Worm (Caenorhabditis elegans) whole organism, L1 larva: ENCODE results near the gene acs-2.

Experiments
- C34B4.2 ChIP-seq: sonication (generic microtip); optimal IDR thresholded peaks from 2 replicates; lab custom pipeline; 2017; ENCODE audit warnings: mild to moderate bottlenecking, missing genetic modification characterization, missing compliant biosample characterization
- F16B12.6 ChIP-seq: fragments of 150-350 bp; optimal IDR thresholded peaks from 2 replicates; lab custom pipeline; 2014; ENCODE audit warnings: missing biosample characterization, missing genetic modification characterization
- Y116A8C.19 ChIP-seq: sonication (generic microtip); optimal IDR thresholded peaks from 2 replicates; lab custom pipeline; 2016; ENCODE audit warnings: missing compliant biosample characterization, missing genetic modification characterization, borderline replicate concordance
- aly-2 ChIP-seq: fragments of 150-350 bp; optimal IDR thresholded peaks from 2 replicates; lab custom pipeline; 2014; ENCODE audit warnings: missing biosample characterization, missing genetic modification characterization
- ama-1 ChIP-seq: fragments of 150-350 bp; optimal IDR thresholded peaks from 2 replicates; lab custom pipeline; 2014
- blmp-1 ChIP-seq: fragments of 150-350 bp; optimal IDR thresholded peaks from 2 replicates; lab custom pipeline; 2014; ENCODE audit warnings: missing biosample characterization, missing genetic modification characterization
- ceh-63 ChIP-seq: fragments of 200-800 bp; sonication (Bioruptor generic); optimal IDR thresholded peaks from 2 replicates; lab custom pipeline; 2018; ENCODE audit warnings: mild to moderate bottlenecking, missing genetic modification characterization, missing compliant biosample characterization
- ceh-8 ChIP-seq: fragments of 200-800 bp; sonication (Bioruptor generic); optimal IDR thresholded peaks from 2 replicates; lab custom pipeline; 2018; ENCODE audit warnings: mild to moderate bottlenecking, missing genetic modification characterization, moderate library complexity, missing compliant biosample characterization
- ceh-82 ChIP-seq, 3 experiments: fragments of 150-350 bp in 1 of 3; sonication (generic microtip) in 2 of 3; optimal IDR thresholded peaks; 2 replicates each; lab custom pipeline; 2014 to 2017; ENCODE audit warnings: missing biosample characterization in 3 of 3, missing genetic modification characterization in 3 of 3
- ceh-88 ChIP-seq: fragments of 200-800 bp; sonication (Bioruptor generic); IDR thresholded peaks from 2 replicates; pipeline ENCODE4 v1.3.6; 2022; ENCODE audit warnings: missing genetic modification characterization, missing compliant biosample characterization
- ceh-90 ChIP-seq: sonication (generic microtip); optimal IDR thresholded peaks from 2 replicates; lab custom pipeline; 2016; ENCODE audit warnings: missing genetic modification characterization, missing compliant biosample characterization
- ces-1 ChIP-seq: fragments of 150-350 bp; optimal IDR thresholded peaks from 2 replicates; lab custom pipeline; 2014; ENCODE audit warnings: missing biosample characterization, missing genetic modification reagents, missing genetic modification characterization
- dpl-1 ChIP-seq, 3 experiments: fragments of 150-350 bp in 2 of 3; sonication (generic microtip) in 1 of 3; optimal IDR thresholded peaks; 2 replicates each; lab custom pipeline; 2014 to 2017; ENCODE audit warnings: missing biosample characterization in 3 of 3, missing genetic modification characterization in 3 of 3, missing genetic modification reagents in 3 of 3
- efl-1 ChIP-seq, 4 experiments: fragments of 150-350 bp; optimal IDR thresholded peaks in 3 of 4; peaks in 1 of 4; 1 replicate in 1 of 4; 2 replicates in 3 of 4; lab custom pipeline; 2014; ENCODE audit warnings: missing biosample characterization in 2 of 4, missing genetic modification characterization in 2 of 4, missing genetic modification reagents in 2 of 4
- ets-5 ChIP-seq: fragments of 200-800 bp; sonication (Bioruptor generic); IDR thresholded peaks from 2 replicates; pipeline ENCODE4 v1.3.6; 2022; ENCODE audit warnings: missing genetic modification characterization, missing compliant biosample characterization
- fkh-10 ChIP-seq: sonication (generic microtip); optimal IDR thresholded peaks from 2 replicates; lab custom pipeline; 2017; ENCODE audit warnings: missing biosample characterization, missing genetic modification reagents, missing genetic modification characterization
- hlh-17 ChIP-seq: fragments of 200-800 bp; sonication (Bioruptor generic); optimal IDR thresholded peaks from 2 replicates; lab custom pipeline; 2018; ENCODE audit warnings: missing genetic modification characterization, mild to moderate bottlenecking, missing compliant biosample characterization, moderate library complexity, borderline replicate concordance
- hpl-2 ChIP-seq: fragments of 150-350 bp; optimal IDR thresholded peaks from 2 replicates; lab custom pipeline; 2014; ENCODE audit warnings: missing biosample characterization, missing genetic modification reagents, missing genetic modification characterization
- irx-1 ChIP-seq: sonication (generic microtip); optimal IDR thresholded peaks from 2 replicates; lab custom pipeline; 2016; ENCODE audit warnings: missing genetic modification characterization, missing compliant biosample characterization
- jun-1 ChIP-seq: fragments of 150-350 bp; optimal IDR thresholded peaks from 2 replicates; lab custom pipeline; 2014; ENCODE audit warnings: missing biosample characterization, missing genetic modification reagents, missing genetic modification characterization
- lin-13 ChIP-seq: fragments of 150-350 bp; optimal IDR thresholded peaks from 2 replicates; lab custom pipeline; 2014; ENCODE audit warnings: missing biosample characterization, missing genetic modification reagents, missing genetic modification characterization
- lin-14 ChIP-seq: fragments of 200-800 bp; sonication (Bioruptor generic); optimal IDR thresholded peaks from 2 replicates; lab custom pipeline; 2018; ENCODE audit warnings: mild to moderate bottlenecking, missing genetic modification characterization, moderate library complexity, missing compliant biosample characterization
- lin-15B ChIP-seq: fragments of 150-350 bp; sonication (generic microtip); optimal IDR thresholded peaks from 3 replicates; lab custom pipeline; 2014; ENCODE audit warnings: missing biosample characterization, missing genetic modification characterization
- lin-35 ChIP-seq, 2 experiments: fragments of 150-350 bp; optimal IDR thresholded peaks; 2 replicates each; lab custom pipeline; 2014; ENCODE audit warnings: missing biosample characterization in 2 of 2, missing genetic modification characterization in 2 of 2, missing genetic modification reagents in 2 of 2
- lir-3 ChIP-seq: sonication (generic microtip); optimal IDR thresholded peaks from 2 replicates; lab custom pipeline; 2016; ENCODE audit warnings: mild to moderate bottlenecking, missing genetic modification characterization, moderate library complexity, missing compliant biosample characterization; ENCODE audit not compliant: poor library complexity
- lsy-2 ChIP-seq, 2 experiments: fragments of 150-350 bp; optimal IDR thresholded peaks; 2 replicates each; lab custom pipeline; 2014; ENCODE audit warnings: missing biosample characterization in 2 of 2, missing genetic modification characterization in 2 of 2
- mef-2 ChIP-seq: fragments of 150-350 bp; optimal IDR thresholded peaks from 2 replicates; lab custom pipeline; 2014; ENCODE audit warnings: missing biosample characterization, missing genetic modification characterization
- nhr-12 ChIP-seq: sonication (generic microtip); optimal IDR thresholded peaks from 2 replicates; lab custom pipeline; 2017; ENCODE audit warnings: missing biosample characterization, missing genetic modification characterization
- nhr-237 ChIP-seq: fragments of 150-350 bp; optimal IDR thresholded peaks from 2 replicates; lab custom pipeline; 2014; ENCODE audit warnings: missing biosample characterization, missing genetic modification characterization
- nhr-28 ChIP-seq: fragments of 150-350 bp; optimal IDR thresholded peaks from 2 replicates; lab custom pipeline; 2014; ENCODE audit warnings: missing biosample characterization, missing genetic modification characterization
- nhr-47 ChIP-seq: sonication (generic microtip); optimal IDR thresholded peaks from 2 replicates; lab custom pipeline; 2016; ENCODE audit warnings: mild to moderate bottlenecking, missing genetic modification characterization, moderate library complexity, missing compliant biosample characterization
- nhr-71 ChIP-seq: sonication (generic microtip); optimal IDR thresholded peaks from 2 replicates; lab custom pipeline; 2016; ENCODE audit warnings: mild to moderate bottlenecking, missing genetic modification characterization, moderate library complexity, missing compliant biosample characterization
- nhr-76 ChIP-seq: sonication (generic microtip); optimal IDR thresholded peaks from 2 replicates; lab custom pipeline; 2017; ENCODE audit warnings: missing biosample characterization, missing genetic modification characterization
- nhr-77 ChIP-seq: fragments of 150-350 bp; optimal IDR thresholded peaks from 2 replicates; lab custom pipeline; 2014; ENCODE audit warnings: missing biosample characterization, missing genetic modification characterization
- nhr-85 ChIP-seq: sonication (generic microtip); peaks from one replicate; lab custom pipeline; 2016; ENCODE audit warnings: missing genetic modification characterization, inconsistent platforms, missing compliant biosample characterization
- nhr-90 ChIP-seq: sonication (generic microtip); optimal IDR thresholded peaks from 2 replicates; lab custom pipeline; 2016; ENCODE audit warnings: mild to moderate bottlenecking, missing genetic modification characterization, missing compliant biosample characterization; ENCODE audit not compliant: poor library complexity
- pag-3 ChIP-seq: sonication (generic microtip); optimal IDR thresholded peaks from 2 replicates; lab custom pipeline; 2017; ENCODE audit warnings: missing genetic modification characterization, mild to moderate bottlenecking, missing compliant biosample characterization, antibody characterized with exemption, borderline replicate concordance; ENCODE audit not compliant: insufficient read depth
- pax-3 ChIP-seq: fragments of 200-800 bp; sonication (Bioruptor generic); optimal IDR thresholded peaks from 2 replicates; lab custom pipeline; 2018; ENCODE audit warnings: mild to moderate bottlenecking, missing genetic modification characterization, moderate library complexity, missing compliant biosample characterization
- pqm-1 ChIP-seq: sonication (generic microtip); optimal IDR thresholded peaks from 3 replicates; lab custom pipeline; 2017; ENCODE audit warnings: missing biosample characterization, missing genetic modification characterization
- rnt-1 ChIP-seq: sonication (generic microtip); optimal IDR thresholded peaks from 2 replicates; lab custom pipeline; 2016; ENCODE audit warnings: mild to moderate bottlenecking, missing genetic modification characterization, moderate library complexity, missing compliant biosample characterization
- snu-23 ChIP-seq: sonication (generic microtip); optimal IDR thresholded peaks from 2 replicates; lab custom pipeline; 2016; ENCODE audit warnings: missing genetic modification characterization, missing compliant biosample characterization
- sox-4 ChIP-seq: sonication (generic microtip); optimal IDR thresholded peaks from 2 replicates; lab custom pipeline; 2016; ENCODE audit warnings: missing genetic modification characterization, missing compliant biosample characterization
- swsn-7 ChIP-seq: sonication (generic microtip); optimal IDR thresholded peaks from 2 replicates; lab custom pipeline; 2016; ENCODE audit warnings: missing genetic modification characterization, missing compliant biosample characterization
- tbx-2 ChIP-seq: sonication (generic microtip); optimal IDR thresholded peaks from 2 replicates; lab custom pipeline; 2016; ENCODE audit warnings: missing genetic modification characterization, missing compliant biosample characterization
- unc-62 ChIP-seq: fragments of 150-350 bp; optimal IDR thresholded peaks from 2 replicates; lab custom pipeline; 2014; ENCODE audit warnings: missing biosample characterization, missing genetic modification reagents, missing genetic modification characterization
- unc-86 ChIP-seq: sonication (generic microtip); optimal IDR thresholded peaks from 2 replicates; lab custom pipeline; 2016; ENCODE audit warnings: missing genetic modification characterization, missing compliant biosample characterization
- vab-15 ChIP-seq: sonication (generic microtip); optimal IDR thresholded peaks from 2 replicates; lab custom pipeline; 2017; ENCODE audit warnings: missing genotype, mild to moderate bottlenecking, missing genetic modification characterization, missing compliant biosample characterization
- xbp-1 ChIP-seq: sonication (generic microtip); optimal IDR thresholded peaks from 2 replicates; lab custom pipeline; 2016; ENCODE audit warnings: missing genetic modification characterization, missing compliant biosample characterization
- zip-4 ChIP-seq: fragments of 200-800 bp; sonication (Bioruptor generic); optimal IDR thresholded peaks from 2 replicates; lab custom pipeline; 2018; ENCODE audit warnings: mild to moderate bottlenecking, missing genetic modification characterization, moderate library complexity, missing compliant biosample characterization
- ztf-11 ChIP-seq, 2 experiments: sonication (generic microtip); optimal IDR thresholded peaks; 2 replicates each; lab custom pipeline; 2016 to 2017; ENCODE audit warnings: missing genetic modification characterization in 2 of 2, missing biosample characterization in 1 of 2, missing compliant biosample characterization in 1 of 2
- ztf-4 ChIP-seq: fragments of 150-350 bp; optimal IDR thresholded peaks from 2 replicates; lab custom pipeline; 2014; ENCODE audit warnings: missing biosample characterization, missing genetic modification characterization

Gene acs-2

ce11 chrV:15566511-15567178 lies 549 bp upstream of the acs-2 start:
- TF ChIP-seq xbp-1 (peak; percentile 54), nhr-28 (tag; lab: Kevin White, UChicago) (no peak), ama-1 (lab: Kevin White, UChicago) (peak; percentile 43), nhr-76 (no peak), tbx-2 (tag; lab: Kevin White, UChicago) (peak; percentile 89), sox-4 (tag; lab: Kevin White, UChicago) (peak; percentile 67), unc-86 (no peak), ztf-11 (tag; optimal IDR thresholded peaks at IDR 0.05; lab: Kevin White, UChicago) (peak in 1 of 2 experiments; percentile 48), pag-3 (no peak), hlh-17 (GFP tag; lab: Kevin White, UChicago) (no peak), snu-23 (GFP tag; lab: Kevin White, UChicago) (peak; percentile 92), nhr-90 (tag; lab: Kevin White, UChicago) (peak; percentile 82), efl-1 (optimal IDR thresholded peaks at IDR 0.05; lab: Kevin White, UChicago) (peak; percentile 53 to 65), efl-1 (GFP tag; optimal IDR thresholded peaks at IDR 0.05 in 1 of 2; lab: Kevin White, UChicago) (peak; percentile 60 to 96), F16B12.6 (no peak), nhr-85 (tag; lab: Kevin White, UChicago) (peak; percentile 89), ceh-88 (GFP tag; lab: Robert Waterston, UW) (peak; percentile 53; the same call in 1 of the 2 replicates), ceh-8 (GFP tag; lab: Kevin White, UChicago) (no peak), ceh-82 (tag; optimal IDR thresholded peaks at IDR 0.05; lab: Kevin White, UChicago) (peak in 1 of 3 experiments; percentile 44), ceh-90 (no peak), unc-62 (GFP tag; lab: Kevin White, UChicago) (no peak), nhr-47 (peak; percentile 76), vab-15 (tag; lab: Kevin White, UChicago) (no peak), hpl-2 (GFP tag; lab: Kevin White, UChicago) (no peak), rnt-1 (tag; lab: Kevin White, UChicago) (peak; percentile 84), ceh-63 (GFP tag; lab: Kevin White, UChicago) (no peak), Y116A8C.19 (tag; lab: Kevin White, UChicago) (no peak), pqm-1 (tag; lab: Kevin White, UChicago) (peak; percentile 66), aly-2 (tag; lab: Kevin White, UChicago) (no peak), dpl-1 (GFP tag; optimal IDR thresholded peaks at IDR 0.05; lab: Kevin White, UChicago) (peak; percentile 50 to 72 (median 66)), lsy-2 (tag; optimal IDR thresholded peaks at IDR 0.05; lab: Kevin White, UChicago) (peak; percentile 76 to 87), nhr-12 (tag; lab: Kevin White, UChicago) (no peak), ets-5 (no peak), nhr-71 (tag; lab: Kevin White, UChicago) (peak; percentile 97), lin-15B (tag; lab: Kevin White, UChicago) (no peak), lin-13 (peak; percentile 74), lin-14 (peak; percentile 93), fkh-10 (GFP tag; lab: Kevin White, UChicago) (no peak), ztf-4 (tag; lab: Kevin White, UChicago) (peak; percentile 73), swsn-7 (tag; lab: Kevin White, UChicago) (peak; percentile 66), C34B4.2 (no peak), blmp-1 (tag; lab: Kevin White, UChicago) (peak; percentile 62), lir-3 (peak; percentile 71), lin-35 (GFP tag; optimal IDR thresholded peaks at IDR 0.05; lab: Kevin White, UChicago) (peak; percentile 62 to 87), mef-2 (tag; lab: Kevin White, UChicago) (peak; percentile 64), nhr-77 (tag; lab: Kevin White, UChicago) (peak; percentile 17), nhr-237 (tag; lab: Kevin White, UChicago) (no peak), irx-1 (peak; percentile 52), zip-4 (GFP tag; lab: Kevin White, UChicago) (no peak), pax-3 (tag; lab: Kevin White, UChicago) (peak; percentile 7), ces-1 (no peak), jun-1 (tag; lab: Kevin White, UChicago) (peak; percentile 71)
